Fruit fly (Drosophila melanogaster) whole organism, adult: Measurements from ENCODE around the gene CG18744.

Experiments
- CG11617 ChIP-seq: fragments of 200-800 bp; sonication (Bioruptor generic); optimal IDR thresholded peaks from 2 replicates; lab custom pipeline; 2017; ENCODE audit warnings: mild to moderate bottlenecking, missing biosample characterization, missing genetic modification reagents, missing genetic modification characterization
- CG12768 ChIP-seq: fragments of 200-800 bp; sonication (Bioruptor generic); optimal IDR thresholded peaks from 2 replicates; lab custom pipeline; 2017; ENCODE audit warnings: missing biosample characterization, missing genetic modification characterization, mild to moderate bottlenecking, moderate library complexity, missing genetic modification reagents
- CG14711 ChIP-seq: fragments of 200-800 bp; sonication (Bioruptor generic); optimal IDR thresholded peaks from 2 replicates; lab custom pipeline; 2018; ENCODE audit warnings: missing biosample characterization, mild to moderate bottlenecking, missing genetic modification characterization, moderate library complexity
- CG1620 ChIP-seq: fragments of 200-800 bp; sonication (Bioruptor generic); optimal IDR thresholded peaks from 2 replicates; lab custom pipeline; 2016; ENCODE audit warnings: missing biosample characterization, missing genetic modification characterization
- CG33017 ChIP-seq: fragments of 200-800 bp; sonication (Bioruptor generic); optimal IDR thresholded peaks from 2 replicates; lab custom pipeline; 2018; ENCODE audit warnings: missing biosample characterization, mild to moderate bottlenecking, missing genetic modification characterization, moderate library complexity
- CG5204 ChIP-seq: fragments of 200-800 bp; sonication (Bioruptor generic); optimal IDR thresholded peaks from 2 replicates; lab custom pipeline; 2016; ENCODE audit warnings: missing biosample characterization, missing genetic modification characterization
- CG7045 ChIP-seq: fragments of 200-800 bp; sonication (Bioruptor generic); optimal IDR thresholded peaks from 2 replicates; lab custom pipeline; 2017; ENCODE audit warnings: missing biosample characterization, mild to moderate bottlenecking, missing genetic modification characterization
- CG7101 ChIP-seq: fragments of 200-800 bp; sonication (Bioruptor generic); optimal IDR thresholded peaks from 2 replicates; lab custom pipeline; 2018; ENCODE audit warnings: missing biosample characterization, mild to moderate bottlenecking, missing genetic modification characterization, moderate library complexity
- Clk ChIP-seq: fragments of 200-800 bp; sonication (Bioruptor generic); optimal IDR thresholded peaks from 2 replicates; lab custom pipeline; 2017; ENCODE audit warnings: missing biosample characterization, missing genetic modification characterization
- Crg-1 ChIP-seq: fragments of 200-800 bp; sonication (Bioruptor generic); optimal IDR thresholded peaks from 2 replicates; lab custom pipeline; 2016; ENCODE audit warnings: missing biosample characterization, missing genetic modification characterization
- Hr96 ChIP-seq: fragments of 200-800 bp; sonication (Bioruptor generic); optimal IDR thresholded peaks from 2 replicates; lab custom pipeline; 2016; ENCODE audit warnings: missing biosample characterization, missing genetic modification characterization
- Mnt ChIP-seq: fragments of 200-800 bp; sonication (Bioruptor generic); optimal IDR thresholded peaks from 2 replicates; lab custom pipeline; 2016; ENCODE audit warnings: missing biosample characterization, mild to moderate bottlenecking, missing genetic modification characterization
- bab1 ChIP-seq: fragments of 200-800 bp; sonication (Bioruptor generic); optimal IDR thresholded peaks from 3 replicates; lab custom pipeline; 2019; ENCODE audit warnings: missing biosample characterization, mild to moderate bottlenecking, missing genetic modification characterization, moderate library complexity
- cic ChIP-seq: fragments of 200-800 bp; sonication (Bioruptor generic); optimal IDR thresholded peaks from 2 replicates; lab custom pipeline; 2017; ENCODE audit warnings: missing biosample characterization, mild to moderate bottlenecking, missing genetic modification characterization, moderate library complexity
- cnc ChIP-seq, 2 experiments: fragments of >200 bp; optimal IDR thresholded peaks; 2 replicates each; lab custom pipeline; 2017
- kay ChIP-seq: fragments of 200-800 bp; sonication (Bioruptor generic); peaks from one replicate; lab custom pipeline; 2016; ENCODE audit warnings: missing biosample characterization, missing genetic modification characterization, borderline replicate concordance
- ovo ChIP-seq: fragments of 200-800 bp; sonication (Bioruptor generic); optimal IDR thresholded peaks from 2 replicates; lab custom pipeline; 2016; ENCODE audit warnings: missing biosample characterization, missing genetic modification characterization
- pad ChIP-seq: fragments of 200-800 bp; sonication (Bioruptor generic); optimal IDR thresholded peaks from 3 replicates; lab custom pipeline; 2017; ENCODE audit warnings: missing biosample characterization, missing genetic modification characterization, mild to moderate bottlenecking, moderate library complexity, missing genetic modification reagents
- tj ChIP-seq: fragments of 200-800 bp; sonication (Bioruptor generic); optimal IDR thresholded peaks from 3 replicates; lab custom pipeline; 2017; ENCODE audit warnings: missing biosample characterization, mild to moderate bottlenecking, missing genetic modification characterization, moderate library complexity
- toe ChIP-seq: fragments of 200-800 bp; sonication (Bioruptor generic); optimal IDR thresholded peaks from 2 replicates; lab custom pipeline; 2016; ENCODE audit warnings: missing biosample characterization, missing genetic modification characterization

CG18744 gene

DNA sequence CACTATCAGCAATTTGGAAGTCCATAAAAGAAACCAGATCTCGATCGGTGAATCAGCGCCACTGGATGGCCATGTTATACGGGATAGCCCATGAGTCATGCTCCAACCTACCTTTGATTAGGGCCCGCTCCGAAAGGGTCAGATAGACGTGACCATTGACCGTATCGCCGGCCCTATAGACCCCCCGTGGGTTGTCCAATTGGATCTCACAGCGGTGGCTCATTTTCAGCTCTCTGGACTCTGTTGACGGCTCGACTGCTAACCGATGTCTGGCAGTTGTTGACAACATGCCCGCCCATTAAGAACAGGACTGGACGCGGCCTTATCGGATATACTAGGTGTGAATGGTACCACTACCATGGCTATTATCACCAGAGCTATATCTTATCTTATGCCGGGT is at the start of gene CG18744:
TSS of gene CG18744 (minus strand) at position 247 of the 400 bp plus-strand sequence.
- peak; percentile 81 for TF ChIP-seq cic (GFP tag; lab: Kevin White, UChicago)
- peak; percentile 9 for TF ChIP-seq CG12768 (GFP tag; lab: Kevin White, UChicago)
- TF ChIP-seq CG7045 (GFP tag; lab: Kevin White, UChicago) = no peak
- TF ChIP-seq pad = no peak
- TF ChIP-seq Mnt (GFP tag; lab: Kevin White, UChicago) = peak; percentile 53

DNA sequence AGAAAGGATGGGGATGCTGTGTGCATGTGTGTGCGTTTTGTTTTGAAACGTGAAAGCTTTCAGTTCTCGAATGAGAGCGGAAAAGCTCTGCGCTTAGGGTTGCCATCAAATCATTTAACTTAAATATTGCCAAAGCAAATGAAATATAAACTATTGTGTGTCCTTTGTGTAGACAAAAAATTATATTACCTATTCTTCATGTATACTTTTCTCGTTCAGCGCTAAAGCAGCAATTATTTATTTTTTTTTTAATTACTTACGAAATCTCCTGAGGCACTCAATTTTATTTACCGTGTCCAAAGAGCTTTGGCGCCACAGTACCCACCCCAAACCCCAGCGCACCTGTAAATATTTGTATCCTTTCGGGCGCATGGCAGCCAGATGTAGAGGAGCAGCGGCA is 23.0 kb upstream of the CG18744 start:
- peak; percentile 43 for TF ChIP-seq Hr96 (GFP tag; lab: Kevin White, UChicago)
- no peak for TF ChIP-seq kay (GFP tag; lab: Kevin White, UChicago)
- peak; percentile 41 for TF ChIP-seq CG33017 (tag; lab: Kevin White, UChicago)
- TF ChIP-seq cnc (optimal IDR thresholded peaks at IDR 0.05; lab: Kevin White, UChicago) = no peak
- TF ChIP-seq CG5204 (GFP tag; lab: Kevin White, UChicago) = peak; percentile 32
- peak; percentile 52 for TF ChIP-seq Clk (GFP tag; lab: Kevin White, UChicago)
- peak; percentile 28 for TF ChIP-seq CG11617 (GFP tag; lab: Kevin White, UChicago)
- TF ChIP-seq bab1 (GFP tag; lab: Kevin White, UChicago) = no peak
- peak; percentile 34 for TF ChIP-seq CG7101
- TF ChIP-seq Mnt (GFP tag; lab: Kevin White, UChicago) = peak; percentile 18
- no peak for TF ChIP-seq Crg-1 (GFP tag; lab: Kevin White, UChicago)
- TF ChIP-seq CG1620 = no peak
- peak; percentile 49 for TF ChIP-seq CG12768 (GFP tag; lab: Kevin White, UChicago)
- no peak for TF ChIP-seq tj (GFP tag; lab: Kevin White, UChicago)
- TF ChIP-seq CG7045 (GFP tag; lab: Kevin White, UChicago) = peak; percentile 36
- peak; percentile 69 for TF ChIP-seq CG14711 (tag; lab: Kevin White, UChicago)
- peak; percentile 68 for TF ChIP-seq toe (GFP tag; lab: Kevin White, UChicago)
- TF ChIP-seq ovo (GFP tag; lab: Kevin White, UChicago) = no peak
- TF ChIP-seq cic (GFP tag; lab: Kevin White, UChicago) = peak; percentile 88
- peak; percentile 2 for TF ChIP-seq pad

DNA sequence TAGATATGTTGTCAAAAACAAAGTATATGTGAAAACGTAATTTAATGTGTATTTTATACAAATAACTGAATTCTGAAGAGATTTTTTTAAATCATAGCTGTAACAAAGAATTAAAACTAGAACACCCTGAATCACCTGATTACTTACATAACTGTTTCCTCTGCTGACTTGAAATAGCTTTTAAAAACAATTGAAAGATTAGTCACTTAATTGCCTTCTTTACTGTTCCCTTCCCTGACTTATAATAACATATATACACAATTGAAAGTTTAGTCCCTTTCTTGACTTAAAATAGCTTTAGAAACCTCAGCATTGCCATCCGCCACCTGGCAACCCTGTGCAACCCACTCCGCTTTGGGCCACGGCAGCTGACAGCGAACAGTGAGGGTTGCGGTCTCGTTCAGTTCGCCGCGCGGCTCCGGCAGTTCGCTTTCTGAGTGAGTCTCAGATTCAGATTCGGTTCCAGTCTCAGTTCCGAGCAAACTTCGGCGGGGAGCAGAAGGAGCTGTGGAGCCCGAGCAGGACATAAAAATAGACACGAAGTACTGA is 15.5 kb upstream of the CG18744 start, which contains the start of gene CG34384:
TSS of gene CG34384 (plus strand) at position 381 of the 549 bp plus-strand sequence.
- TF ChIP-seq CG33017 (tag; lab: Kevin White, UChicago) (peak; percentile 34), CG12768 (GFP tag; lab: Kevin White, UChicago) (peak; percentile 61), CG14711 (tag; lab: Kevin White, UChicago) (peak; percentile 22), CG7045 (GFP tag; lab: Kevin White, UChicago) (peak; percentile 74), Hr96 (GFP tag; lab: Kevin White, UChicago) (peak; percentile 42), CG11617 (GFP tag; lab: Kevin White, UChicago) (peak; percentile 40), toe (GFP tag; lab: Kevin White, UChicago) (peak; percentile 70), Crg-1 (GFP tag; lab: Kevin White, UChicago) (no peak), CG7101 (no peak), tj (GFP tag; lab: Kevin White, UChicago) (peak; percentile 4), CG5204 (GFP tag; lab: Kevin White, UChicago) (peak; percentile 76), bab1 (GFP tag; lab: Kevin White, UChicago) (no peak), CG1620 (no peak), cic (GFP tag; lab: Kevin White, UChicago) (no peak), Mnt (GFP tag; lab: Kevin White, UChicago) (no peak), pad (peak; percentile 36), kay (GFP tag; lab: Kevin White, UChicago) (peak; percentile 32)

DNA sequence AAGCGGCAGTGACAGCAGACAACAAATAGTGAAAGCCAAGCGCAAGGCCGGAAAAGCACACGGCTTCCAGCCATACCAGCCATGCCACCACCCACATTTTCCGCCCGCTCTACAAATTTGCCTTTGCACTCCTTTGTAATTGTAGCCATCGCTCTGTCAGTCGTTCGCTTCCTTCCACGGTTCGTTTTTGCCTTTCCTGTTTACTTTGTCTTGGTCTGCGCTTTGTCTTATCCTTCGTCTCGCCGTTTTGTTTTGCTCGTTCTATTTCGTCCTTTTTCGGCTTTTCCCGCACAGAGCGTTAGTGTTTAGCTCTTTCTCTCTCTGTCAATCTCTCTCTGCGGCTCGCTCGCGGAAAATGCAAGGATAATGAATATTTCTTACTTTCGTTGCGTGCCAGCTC is 14.9 kb upstream of the CG18744 start:
- TF ChIP-seq CG33017 (tag; lab: Kevin White, UChicago) (no peak), CG5204 (GFP tag; lab: Kevin White, UChicago) (no peak), cnc (optimal IDR thresholded peaks at IDR 0.05; lab: Kevin White, UChicago) (no peak), CG1620 (no peak), bab1 (GFP tag; lab: Kevin White, UChicago) (no peak), pad (no peak), toe (GFP tag; lab: Kevin White, UChicago) (no peak), CG7101 (no peak), CG12768 (GFP tag; lab: Kevin White, UChicago) (no peak), cic (GFP tag; lab: Kevin White, UChicago) (no peak), Mnt (GFP tag; lab: Kevin White, UChicago) (no peak)

DNA sequence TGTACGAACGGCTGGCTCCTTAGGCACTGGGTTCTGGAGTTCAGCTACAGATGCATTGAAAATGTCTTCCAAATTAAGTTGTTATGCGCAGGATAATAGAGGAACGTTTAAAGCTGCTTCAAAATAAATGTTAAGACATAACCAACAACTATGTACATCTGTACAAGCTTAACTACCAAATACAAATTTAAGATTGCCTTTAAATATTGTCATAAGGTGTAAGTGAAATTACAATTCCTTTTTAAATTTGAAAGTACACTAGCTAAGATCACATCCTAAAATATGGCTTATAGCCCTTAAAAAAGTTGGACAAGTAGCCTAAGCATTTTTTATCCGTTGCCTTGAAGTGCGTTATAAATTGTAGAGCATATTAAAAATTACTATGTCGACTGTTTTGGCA is 12.9 kb upstream of the CG18744 start, which contains the start of gene CG31473:
TSS of gene CG31473 (plus strand) at position 301 of the 400 bp plus-strand sequence.
- no peak for TF ChIP-seq CG11617 (GFP tag; lab: Kevin White, UChicago)
- no peak for TF ChIP-seq pad
- TF ChIP-seq cic (GFP tag; lab: Kevin White, UChicago) = no peak
